Worm (Caenorhabditis elegans) whole organism, early embryonic: Measurements from ENCODE around the gene F53C3.1.

ENCODE experiments used
- B0310.2 ChIP-seq: sonication (generic microtip); optimal IDR thresholded peaks from 2 replicates; lab custom pipeline; 2016; ENCODE audit warnings: mild to moderate bottlenecking, missing genetic modification characterization, missing compliant biosample characterization
- F13C5.2 ChIP-seq: sonication (generic microtip); optimal IDR thresholded peaks from 2 replicates; lab custom pipeline; 2017; ENCODE audit warnings: mild to moderate bottlenecking, missing genetic modification characterization, inconsistent platforms, missing compliant biosample characterization
- aly-1 ChIP-seq: sonication (generic microtip); optimal IDR thresholded peaks from 2 replicates; lab custom pipeline; 2016; ENCODE audit warnings: missing genetic modification characterization, missing compliant biosample characterization
- ama-1 ChIP-seq: fragments of 150-350 bp; optimal IDR thresholded peaks from 2 replicates; lab custom pipeline; 2014
- ceh-13 ChIP-seq: fragments of 200-800 bp; sonication (Bioruptor generic); optimal IDR thresholded peaks from 2 replicates; lab custom pipeline; 2018; ENCODE audit warnings: mild to moderate bottlenecking, missing genetic modification characterization, missing compliant biosample characterization
- ceh-36 ChIP-seq: sonication (generic microtip); optimal IDR thresholded peaks from 2 replicates; lab custom pipeline; 2016; ENCODE audit warnings: missing genetic modification characterization, inconsistent platforms, missing compliant biosample characterization
- ets-7 ChIP-seq: sonication (generic microtip); optimal IDR thresholded peaks from 2 replicates; lab custom pipeline; 2016; ENCODE audit warnings: missing genotype, missing genetic modification characterization, missing compliant biosample characterization
- flt-1 ChIP-seq: fragments of 200-800 bp; sonication (Bioruptor generic); IDR thresholded peaks from 2 replicates; pipeline ENCODE4 v1.3.6; 2022; ENCODE audit warnings: missing genetic modification characterization, missing compliant biosample characterization
- hmbx-1 ChIP-seq: sonication (generic microtip); optimal IDR thresholded peaks from 2 replicates; lab custom pipeline; 2016; ENCODE audit warnings: mild to moderate bottlenecking, missing genetic modification characterization, missing compliant biosample characterization
- hmg-4 ChIP-seq: fragments of 200-800 bp; sonication (Bioruptor generic); optimal IDR thresholded peaks from 2 replicates; lab custom pipeline; 2018; ENCODE audit warnings: mild to moderate bottlenecking, missing genetic modification characterization, missing compliant biosample characterization
- hnd-1 ChIP-seq: sonication (generic microtip); optimal IDR thresholded peaks from 2 replicates; lab custom pipeline; 2016; ENCODE audit warnings: missing genetic modification characterization, missing compliant biosample characterization
- pes-1 ChIP-seq: fragments of 200-800 bp; sonication (Bioruptor generic); IDR thresholded peaks from 2 replicates; pipeline ENCODE4 v1.3.6; 2022; ENCODE audit warnings: missing genetic modification reagents, missing genetic modification characterization, missing compliant biosample characterization
- scrt-1 ChIP-seq: fragments of 200-800 bp; sonication (Bioruptor generic); IDR thresholded peaks from 2 replicates; pipeline ENCODE4 v1.3.6; 2022; ENCODE audit warnings: missing genetic modification characterization, missing compliant biosample characterization
- sea-1 ChIP-seq: fragments of 200-800 bp; sonication (Bioruptor generic); conservative IDR thresholded peaks from 2 replicates; pipeline ENCODE4 v1.3.6; 2022; ENCODE audit warnings: missing genetic modification characterization, missing compliant biosample characterization
- tbx-11 ChIP-seq: fragments of 200-800 bp; sonication (Bioruptor generic); IDR thresholded peaks from 2 replicates; pipeline ENCODE4 v1.3.6; 2022; ENCODE audit warnings: missing genetic modification characterization, missing compliant biosample characterization
- tbx-37 ChIP-seq: fragments of 200-800 bp; sonication (Bioruptor generic); conservative IDR thresholded peaks from 2 replicates; pipeline ENCODE4 v1.3.6; 2022; ENCODE audit warnings: missing genetic modification reagents, missing genetic modification characterization, missing compliant biosample characterization
- tra-4 ChIP-seq: sonication (generic microtip); optimal IDR thresholded peaks from 2 replicates; lab custom pipeline; 2017; ENCODE audit warnings: missing genetic modification characterization, missing compliant biosample characterization

The F53C3.1 gene

DNA sequence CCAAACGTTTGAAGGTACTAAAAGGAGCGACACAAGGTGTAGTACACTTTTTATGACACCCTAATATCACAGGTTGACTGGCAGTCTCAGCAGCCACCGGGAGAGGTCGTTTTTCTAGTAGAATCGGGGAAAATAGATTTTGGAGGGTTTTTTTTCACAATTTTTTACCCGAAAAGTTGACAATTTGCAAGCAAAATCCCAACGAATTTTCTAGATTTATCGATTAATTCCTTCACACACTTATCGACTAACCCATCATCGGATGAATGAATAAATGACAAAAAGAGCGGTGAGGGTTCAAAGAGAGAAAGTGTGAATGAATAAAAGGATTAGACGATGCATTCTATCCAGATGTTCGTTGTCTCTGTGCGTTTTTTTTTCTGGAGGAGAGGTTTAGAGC lies 44.1 kb downstream of the F53C3.1 start:
- TF ChIP-seq B0310.2 (tag; lab: Kevin White, UChicago) (no peak), ama-1 (no peak), hmg-4 (GFP tag; lab: Kevin White, UChicago) (no peak), hmbx-1 (tag; lab: Kevin White, UChicago) (no peak), hnd-1 (no peak), pes-1 (GFP tag; lab: Robert Waterston, UW) (no peak), F13C5.2 (tag; lab: Kevin White, UChicago) (no peak), ets-7 (tag; lab: Kevin White, UChicago) (peak; percentile 42), aly-1 (peak; percentile 8)

DNA sequence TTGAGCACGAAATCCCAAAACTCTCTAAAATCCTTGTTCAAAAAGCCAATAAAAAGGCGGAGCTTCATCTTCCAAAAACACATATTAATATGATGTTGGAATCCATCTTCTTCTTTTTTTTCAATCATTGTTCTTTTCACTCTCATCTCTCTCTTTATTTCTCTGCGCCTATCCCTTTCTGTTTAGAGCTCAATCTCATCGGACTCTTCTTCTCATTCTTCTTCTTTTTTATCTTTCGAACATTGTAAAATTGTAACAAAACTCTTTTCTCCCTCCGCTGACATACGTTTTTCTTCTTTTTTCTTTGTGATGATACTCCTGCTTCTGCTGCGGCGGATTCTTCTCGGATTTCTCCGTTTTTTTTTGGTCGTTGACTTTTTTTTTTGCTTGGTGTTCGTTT lies 44.9 kb downstream of the F53C3.1 start:
- TF ChIP-seq ceh-36 (tag; lab: Kevin White, UChicago) = no peak
- no peak for TF ChIP-seq pes-1 (GFP tag; lab: Robert Waterston, UW)
- TF ChIP-seq hmbx-1 (tag; lab: Kevin White, UChicago) = no peak
- no peak for TF ChIP-seq scrt-1 (GFP tag; lab: Robert Waterston, UW)
- no peak for TF ChIP-seq ceh-13
- no peak for TF ChIP-seq ets-7 (tag; lab: Kevin White, UChicago)
- no peak for TF ChIP-seq flt-1 (GFP tag; lab: Robert Waterston, UW)
- TF ChIP-seq hmg-4 (GFP tag; lab: Kevin White, UChicago) = no peak
- no peak for TF ChIP-seq tbx-11
- TF ChIP-seq hnd-1 = no peak
- TF ChIP-seq sea-1 (GFP tag; lab: Robert Waterston, UW) = no peak
- TF ChIP-seq aly-1 = no peak
- no peak for TF ChIP-seq ama-1
- no peak for TF ChIP-seq F13C5.2 (tag; lab: Kevin White, UChicago)
- no peak for TF ChIP-seq tra-4 (tag; lab: Kevin White, UChicago)
- no peak for TF ChIP-seq tbx-37 (GFP tag; lab: Robert Waterston, UW)
- TF ChIP-seq B0310.2 (tag; lab: Kevin White, UChicago) = no peak

DNA sequence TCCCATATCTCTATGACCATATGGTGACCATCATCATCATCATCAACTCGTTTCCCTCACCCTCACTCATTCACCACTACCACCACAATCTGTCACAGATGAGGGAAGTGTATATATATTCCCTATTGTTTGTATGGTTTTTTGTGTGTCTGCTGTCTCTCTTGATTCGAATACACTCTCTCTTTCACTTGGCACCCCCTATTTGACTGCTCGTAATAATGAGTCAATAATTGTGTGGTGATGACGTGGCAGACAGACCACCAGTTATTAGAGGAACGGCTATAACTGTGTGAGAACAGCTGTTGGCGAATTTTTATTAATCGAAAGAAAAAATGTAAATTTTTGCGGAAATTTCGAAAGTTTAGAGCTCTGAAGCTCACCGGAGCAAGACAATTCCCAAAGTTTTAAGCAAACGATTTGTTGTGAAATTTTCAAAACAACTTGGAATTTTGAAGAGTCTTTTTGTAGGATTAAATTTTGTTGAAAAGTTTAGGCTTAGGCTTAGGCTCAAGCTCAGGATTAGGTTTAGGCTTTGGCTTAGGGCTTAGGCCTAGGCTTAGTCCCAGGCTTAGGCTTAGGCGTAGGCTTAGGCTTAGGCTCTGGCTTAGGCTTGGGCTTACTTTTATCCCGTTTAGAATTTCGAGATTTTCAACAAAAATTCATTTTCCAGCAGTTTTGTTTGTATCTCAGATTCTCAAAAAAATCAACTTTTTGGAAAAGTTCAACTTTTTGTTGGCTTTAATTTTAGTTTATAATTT lies 45.8 kb downstream of the F53C3.1 start:
- peak; percentile 32 for TF ChIP-seq B0310.2 (tag; lab: Kevin White, UChicago)
- no peak for TF ChIP-seq ama-1
- TF ChIP-seq pes-1 (GFP tag; lab: Robert Waterston, UW) = no peak
- peak; percentile 84 for TF ChIP-seq ceh-36 (tag; lab: Kevin White, UChicago)

DNA sequence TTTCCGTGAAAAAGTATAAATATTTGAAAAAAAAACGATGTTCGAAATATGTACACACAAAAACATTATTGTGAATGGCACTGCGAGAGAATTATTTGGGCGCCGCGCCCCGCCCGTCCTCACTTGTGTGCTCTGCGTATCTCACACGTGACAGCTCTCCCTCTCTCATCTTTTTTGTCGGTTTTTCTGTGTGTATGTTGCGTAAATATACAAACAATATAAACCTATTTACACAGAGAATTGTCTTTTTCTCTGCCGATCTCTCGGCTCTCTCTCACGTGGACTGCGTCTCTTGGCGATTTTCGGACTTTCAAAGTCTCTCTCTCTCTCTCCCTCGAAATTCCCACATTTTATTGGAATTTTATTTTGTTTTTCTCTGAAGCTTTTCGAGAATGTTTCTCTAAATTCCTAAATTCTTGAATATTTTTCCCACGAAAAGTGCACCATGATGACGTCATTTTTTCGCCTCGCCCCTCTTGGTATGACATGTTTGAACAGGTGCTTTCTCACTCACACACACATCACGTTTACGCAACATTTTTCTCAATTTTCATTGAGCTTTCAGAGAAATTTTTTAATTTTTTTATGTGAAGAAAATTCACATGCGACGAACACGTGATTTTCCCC lies 47.0 kb downstream of the F53C3.1 start:
- TF ChIP-seq aly-1 = no peak
- no peak for TF ChIP-seq tbx-37 (GFP tag; lab: Robert Waterston, UW)
- TF ChIP-seq sea-1 (GFP tag; lab: Robert Waterston, UW) = no peak
- peak; percentile 3 for TF ChIP-seq F13C5.2 (tag; lab: Kevin White, UChicago)
- peak; percentile 11 for TF ChIP-seq hmg-4 (GFP tag; lab: Kevin White, UChicago)
- TF ChIP-seq ama-1 = no peak
- TF ChIP-seq ceh-36 (tag; lab: Kevin White, UChicago) = no peak
- no peak for TF ChIP-seq ceh-13
- TF ChIP-seq tra-4 (tag; lab: Kevin White, UChicago) = no peak
- no peak for TF ChIP-seq ets-7 (tag; lab: Kevin White, UChicago)
- no peak for TF ChIP-seq hnd-1
- TF ChIP-seq tbx-11 = no peak
- TF ChIP-seq pes-1 (GFP tag; lab: Robert Waterston, UW) = 0 out of 2 replicates have a peak, but pooled peaks have one; percentile 6
- no peak for TF ChIP-seq scrt-1 (GFP tag; lab: Robert Waterston, UW)

DNA sequence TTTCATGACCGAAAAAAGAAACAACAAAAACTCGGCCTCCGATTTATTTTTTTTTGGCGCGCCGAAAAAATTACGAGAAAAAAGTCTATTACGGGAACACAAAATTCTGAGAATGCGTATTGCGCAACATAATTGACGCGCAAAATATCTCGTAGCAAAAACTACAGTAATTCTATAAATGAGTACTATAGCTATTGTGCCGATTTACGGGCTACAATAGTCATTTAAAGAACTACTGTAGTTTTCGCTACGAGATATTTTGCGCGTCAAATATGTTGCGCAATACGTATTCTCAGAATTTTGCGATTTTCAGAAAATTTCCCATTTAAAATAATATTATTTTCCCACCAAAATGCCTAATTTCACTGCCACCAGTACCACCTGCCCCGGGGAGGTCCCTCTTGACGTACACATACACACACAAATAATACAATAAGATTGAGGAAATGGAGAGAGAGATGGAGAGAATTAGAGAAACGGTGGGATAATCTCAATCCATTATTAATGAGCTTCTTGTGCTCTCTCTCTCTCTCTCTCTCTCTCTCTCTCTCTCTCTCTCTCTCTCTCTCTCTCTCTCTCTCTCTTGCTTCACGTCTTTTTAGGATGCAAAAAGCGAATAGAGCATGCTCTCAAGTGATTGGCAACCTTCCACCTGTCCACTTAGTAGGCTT lies 47.8 kb downstream of the F53C3.1 start:
- no peak for TF ChIP-seq sea-1 (GFP tag; lab: Robert Waterston, UW)
- no peak for TF ChIP-seq ets-7 (tag; lab: Kevin White, UChicago)
- no peak for TF ChIP-seq ceh-13
- peak; percentile 24 for TF ChIP-seq ceh-36 (tag; lab: Kevin White, UChicago)
- no peak for TF ChIP-seq pes-1 (GFP tag; lab: Robert Waterston, UW)
- peak; percentile 14 for TF ChIP-seq hmg-4 (GFP tag; lab: Kevin White, UChicago)
- TF ChIP-seq tbx-37 (GFP tag; lab: Robert Waterston, UW) = no peak

DNA sequence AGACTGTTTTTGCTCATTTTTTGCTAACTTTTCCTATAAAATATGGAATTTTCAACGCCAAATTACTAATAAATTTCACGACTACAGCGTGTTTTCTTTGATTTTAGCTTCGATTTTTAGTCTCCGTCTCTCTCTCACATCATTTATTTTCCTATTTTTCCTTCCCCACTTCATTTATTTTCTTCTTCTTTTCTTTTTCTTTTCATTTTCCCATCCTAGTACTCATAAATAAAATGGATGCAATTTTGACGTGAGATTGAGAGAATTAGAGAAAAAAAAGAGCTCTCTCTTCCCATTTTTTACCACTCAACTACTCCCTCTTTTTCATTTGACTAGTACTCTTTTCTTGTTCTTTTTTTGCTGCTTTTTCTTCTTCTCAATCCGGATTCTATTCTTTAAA lies 48.5 kb downstream of the F53C3.1 start:
- TF ChIP-seq hnd-1 (no peak), ceh-36 (tag; lab: Kevin White, UChicago) (no peak), scrt-1 (GFP tag; lab: Robert Waterston, UW) (no peak), tbx-11 (no peak), B0310.2 (tag; lab: Kevin White, UChicago) (no peak), tra-4 (tag; lab: Kevin White, UChicago) (no peak), ama-1 (no peak), hmbx-1 (tag; lab: Kevin White, UChicago) (no peak), ceh-13 (no peak), F13C5.2 (tag; lab: Kevin White, UChicago) (no peak), hmg-4 (GFP tag; lab: Kevin White, UChicago) (no peak), aly-1 (no peak), ets-7 (tag; lab: Kevin White, UChicago) (no peak), sea-1 (GFP tag; lab: Robert Waterston, UW) (no peak), flt-1 (GFP tag; lab: Robert Waterston, UW) (no peak), tbx-37 (GFP tag; lab: Robert Waterston, UW) (no peak), pes-1 (GFP tag; lab: Robert Waterston, UW) (no peak)

DNA sequence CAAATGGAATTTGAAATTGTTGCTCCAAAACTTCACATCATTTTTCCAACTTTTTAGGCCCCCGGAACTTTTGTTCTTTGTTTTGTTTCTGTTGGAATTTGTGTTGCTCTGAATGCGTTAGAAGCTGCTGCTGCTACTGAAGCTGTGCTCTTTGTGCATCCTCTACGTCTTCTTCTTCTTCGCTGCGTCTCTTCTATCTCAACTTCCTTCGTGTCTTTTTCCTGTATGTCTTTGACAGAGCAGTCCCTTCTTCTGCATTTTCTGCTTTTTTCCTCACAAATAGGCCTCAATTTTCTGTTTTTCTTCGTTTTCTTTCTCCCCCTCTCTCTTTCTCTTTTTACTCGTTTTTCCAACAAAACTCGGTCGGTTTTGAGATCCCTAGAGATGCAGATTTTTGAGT lies 49.4 kb downstream of the F53C3.1 start:
- TF ChIP-seq ceh-13 (no peak), scrt-1 (GFP tag; lab: Robert Waterston, UW) (no peak), hmbx-1 (tag; lab: Kevin White, UChicago) (no peak), tra-4 (tag; lab: Kevin White, UChicago) (no peak), hmg-4 (GFP tag; lab: Kevin White, UChicago) (no peak), hnd-1 (no peak)
